Worm (Caenorhabditis elegans) whole organism, midembryonic: ENCODE results near the gene hot-9.
A peak's percentile ranks its signal among the peaks of the same experiment; 100 is the strongest.

ENCODE experiments used
- T22C8.4 ChIP-seq: fragments of 200-800 bp; sonication (Bioruptor generic); IDR thresholded peaks from 2 replicates; pipeline ENCODE4 v1.3.6; 2022; ENCODE audit warnings: missing genetic modification characterization, missing compliant biosample characterization
- cog-1 ChIP-seq: sonication (generic microtip); optimal IDR thresholded peaks from 2 replicates; lab custom pipeline; 2016; ENCODE audit warnings: missing genetic modification characterization, missing compliant biosample characterization
- flt-1 ChIP-seq: fragments of 200-800 bp; sonication (Bioruptor generic); IDR thresholded peaks from 2 replicates; pipeline ENCODE4 v1.3.6; 2022; ENCODE audit warnings: missing genetic modification characterization, missing compliant biosample characterization
- klf-2 ChIP-seq: fragments of 200-800 bp; sonication (Bioruptor generic); conservative IDR thresholded peaks from 2 replicates; pipeline ENCODE4 v1.3.6; 2022; ENCODE audit warnings: missing genetic modification reagents, missing genetic modification characterization, missing compliant biosample characterization
- med-1 ChIP-seq: sonication (generic microtip); optimal IDR thresholded peaks from 2 replicates; lab custom pipeline; 2017; ENCODE audit warnings: missing genetic modification characterization, mild to moderate bottlenecking, missing compliant biosample characterization, antibody characterized with exemption, missing genetic modification reagents; ENCODE audit not compliant: insufficient read depth
- ref-1 ChIP-seq: fragments of 200-800 bp; sonication (Bioruptor generic); conservative IDR thresholded peaks from 2 replicates; pipeline ENCODE4 v1.3.6; 2022; ENCODE audit warnings: missing genetic modification reagents, missing genetic modification characterization, missing compliant biosample characterization
- tab-1 ChIP-seq: fragments of 200-800 bp; sonication (Bioruptor generic); IDR thresholded peaks from 2 replicates; pipeline ENCODE4 v1.3.6; 2022; ENCODE audit warnings: missing genetic modification characterization, missing compliant biosample characterization
- ztf-23 ChIP-seq: fragments of 200-800 bp; sonication (Bioruptor generic); IDR thresholded peaks from 2 replicates; pipeline ENCODE4 v1.3.6; 2022; ENCODE audit warnings: missing genetic modification reagents, missing genetic modification characterization, missing compliant biosample characterization
- ztf-29 ChIP-seq: fragments of 200-800 bp; sonication (Bioruptor generic); IDR thresholded peaks from 2 replicates; pipeline ENCODE4 v1.3.6; 2022; ENCODE audit warnings: missing genetic modification reagents, missing genetic modification characterization, missing compliant biosample characterization

Gene hot-9

DNA sequence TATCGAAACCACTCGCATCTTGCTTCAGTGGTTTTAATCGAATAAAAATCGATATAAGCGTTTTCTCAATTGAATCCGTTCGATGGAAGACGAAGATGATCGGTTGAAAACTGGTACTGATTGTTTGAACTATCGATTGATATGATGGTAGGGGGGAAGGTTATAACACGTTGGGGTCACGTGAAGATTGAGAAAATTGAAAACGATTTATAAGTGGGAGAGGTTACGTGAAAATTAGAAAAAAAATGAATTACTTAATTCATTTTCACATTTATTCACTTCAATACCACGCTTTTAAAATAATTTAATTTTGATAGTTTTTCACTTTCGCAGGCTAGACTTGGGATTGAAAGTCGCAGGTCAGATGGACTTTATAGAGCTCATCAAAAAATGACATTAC lies 15.7 kb upstream of the hot-9 start, which contains the start of gene C09B9.7:
C09B9.7 (minus strand) TSS at position 101 of the 400 bp plus-strand sequence.
- no peak for TF ChIP-seq T22C8.4
- TF ChIP-seq tab-1 (GFP tag; lab: Robert Waterston, UW) = no peak
- TF ChIP-seq ztf-29 (GFP tag; lab: Robert Waterston, UW) = no peak
- TF ChIP-seq flt-1 (GFP tag; lab: Robert Waterston, UW) = no peak
- no peak for TF ChIP-seq ref-1
- TF ChIP-seq klf-2 (GFP tag; lab: Robert Waterston, UW) = no peak
- no peak for TF ChIP-seq med-1
- TF ChIP-seq ztf-23 (GFP tag; lab: Robert Waterston, UW) = no peak

DNA sequence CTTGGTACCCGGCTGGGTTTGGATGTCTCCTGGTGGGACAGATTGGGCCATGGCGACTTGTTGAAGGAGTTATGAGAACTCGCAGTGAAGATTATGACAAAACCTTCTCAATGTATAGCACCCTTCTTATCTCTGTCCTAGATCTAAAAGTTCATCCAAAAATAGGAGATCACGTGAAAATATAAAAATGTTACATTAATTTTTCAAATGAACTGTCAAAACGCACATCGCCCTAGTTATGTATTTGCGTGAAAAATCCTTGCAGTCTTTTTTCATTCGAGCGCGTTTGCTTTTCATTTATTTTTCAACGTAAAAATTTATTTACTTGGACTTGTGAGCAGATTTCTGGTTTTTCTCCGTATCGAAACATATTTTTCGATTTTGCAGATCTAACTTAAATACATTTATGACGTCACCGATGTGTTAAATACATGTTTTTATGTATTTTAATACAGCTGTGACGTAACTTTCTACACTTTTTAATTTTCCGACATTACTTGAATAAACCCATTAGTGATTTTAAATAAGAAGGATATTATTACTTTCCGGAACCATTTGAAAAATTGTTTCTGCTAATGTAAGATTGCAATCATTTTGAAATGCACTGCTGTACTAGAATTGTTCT lies 10.8 kb upstream of the hot-9 start, which contains the start of gene msp-55:
msp-55 (minus strand) TSS at position 51 of the 625 bp plus-strand sequence.
- TF ChIP-seq med-1 = no peak
- no peak for TF ChIP-seq ref-1
- TF ChIP-seq ztf-23 (GFP tag; lab: Robert Waterston, UW) = no peak
- no peak for TF ChIP-seq flt-1 (GFP tag; lab: Robert Waterston, UW)
- no peak for TF ChIP-seq T22C8.4

DNA sequence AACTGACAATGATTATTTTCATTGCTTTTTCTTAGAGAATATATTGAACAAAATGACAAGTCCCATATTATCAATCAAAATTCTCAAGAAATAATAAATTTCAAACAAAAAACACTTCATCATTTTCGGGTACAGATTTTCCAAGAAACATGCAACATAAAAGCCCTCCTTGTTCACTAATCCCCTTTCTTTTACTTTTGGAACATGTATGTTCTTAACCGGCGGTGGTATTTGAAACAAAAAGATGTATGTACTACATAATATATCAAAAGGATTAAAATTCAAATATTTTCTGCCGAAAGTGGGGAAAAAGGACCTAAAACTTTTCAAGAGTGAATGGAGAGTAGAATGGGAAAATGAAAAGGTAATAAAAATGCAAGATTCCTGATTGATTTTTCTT lies 9.0 kb upstream of the hot-9 start:
- no peak for TF ChIP-seq cog-1 (tag; lab: Kevin White, UChicago)

DNA sequence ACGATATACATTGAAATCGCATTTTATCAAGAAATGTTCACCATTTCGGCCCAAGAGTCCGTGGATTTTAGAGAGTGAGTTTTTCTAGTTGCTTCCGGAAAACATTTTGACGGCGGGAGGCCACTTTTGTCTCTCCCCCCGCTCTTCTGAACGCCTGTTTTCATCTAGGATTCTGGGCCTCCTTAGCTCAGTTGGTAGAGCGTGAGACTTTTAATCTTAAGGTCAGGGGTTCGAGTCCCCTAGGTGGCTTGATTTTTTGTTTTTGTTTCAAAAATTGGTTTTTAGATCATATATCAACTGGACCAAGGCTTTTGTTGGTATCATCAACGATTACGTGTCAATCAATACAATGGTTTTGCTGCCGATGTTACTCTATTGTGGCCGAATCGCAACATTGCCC lies 6.5 kb downstream of the hot-9 start:
- TF ChIP-seq ztf-23 (GFP tag; lab: Robert Waterston, UW) = peak; percentile 63; the same call in 1 of the 2 replicates
- TF ChIP-seq flt-1 (GFP tag; lab: Robert Waterston, UW) = peak; percentile 85
- no peak; the same call in none of the 2 replicates for TF ChIP-seq T22C8.4
- TF ChIP-seq med-1 = peak; percentile 52
- TF ChIP-seq tab-1 (GFP tag; lab: Robert Waterston, UW) = peak; percentile 80; the same call in 1 of the 2 replicates

DNA sequence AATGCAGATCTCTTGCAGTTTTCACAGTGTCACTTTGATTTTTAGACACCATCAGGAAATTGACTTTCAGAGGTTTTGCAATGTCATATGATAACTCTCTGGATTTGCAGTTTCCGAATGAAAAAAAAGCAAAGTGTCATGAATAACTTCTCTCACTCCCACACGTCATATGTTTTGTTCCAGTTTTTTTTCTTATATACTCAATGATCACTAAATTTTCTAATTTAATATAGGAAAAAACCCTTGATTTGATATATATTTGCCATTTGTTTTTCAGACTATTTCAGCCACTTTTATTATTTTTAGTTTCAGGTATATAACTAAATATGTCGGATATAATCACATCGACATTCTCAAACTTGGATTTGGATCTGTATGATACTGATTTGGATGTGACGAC lies 7.8 kb downstream of the hot-9 start, which contains the start of gene C09B9.1:
C09B9.1 (plus strand) TSS at position 301 of the 400 bp plus-strand sequence.
- TF ChIP-seq ref-1 (no peak), flt-1 (GFP tag; lab: Robert Waterston, UW) (no peak), T22C8.4 (no peak), cog-1 (tag; lab: Kevin White, UChicago) (no peak), ztf-29 (GFP tag; lab: Robert Waterston, UW) (no peak), tab-1 (GFP tag; lab: Robert Waterston, UW) (no peak)

DNA sequence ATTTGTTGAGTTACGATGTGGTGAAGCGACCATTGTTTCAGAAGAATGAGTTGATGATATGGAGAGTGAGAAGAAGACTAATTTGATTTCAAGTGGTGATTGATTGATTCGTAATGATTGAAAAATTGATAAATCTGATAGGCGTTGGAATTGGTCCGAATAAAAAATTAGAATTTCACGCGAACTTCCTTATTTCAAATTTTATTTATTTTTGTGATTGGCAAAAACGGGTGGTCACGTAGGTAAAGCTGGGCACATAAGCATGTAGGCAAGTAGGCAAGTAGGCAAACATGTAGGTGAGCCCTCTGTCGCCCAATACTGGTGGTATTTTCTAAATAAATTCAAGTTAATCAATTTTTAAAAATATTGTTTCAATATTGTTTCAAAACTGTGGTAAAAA lies 12.0 kb downstream of the hot-9 start, which contains the start of gene C09B9.4:
C09B9.4 (minus strand) TSS at position 101 of the 400 bp plus-strand sequence.
- TF ChIP-seq cog-1 (tag; lab: Kevin White, UChicago) (no peak), ref-1 (no peak), klf-2 (GFP tag; lab: Robert Waterston, UW) (no peak), med-1 (no peak), T22C8.4 (no peak), tab-1 (GFP tag; lab: Robert Waterston, UW) (no peak), flt-1 (GFP tag; lab: Robert Waterston, UW) (no peak), ztf-23 (GFP tag; lab: Robert Waterston, UW) (no peak), ztf-29 (GFP tag; lab: Robert Waterston, UW) (no peak)

DNA sequence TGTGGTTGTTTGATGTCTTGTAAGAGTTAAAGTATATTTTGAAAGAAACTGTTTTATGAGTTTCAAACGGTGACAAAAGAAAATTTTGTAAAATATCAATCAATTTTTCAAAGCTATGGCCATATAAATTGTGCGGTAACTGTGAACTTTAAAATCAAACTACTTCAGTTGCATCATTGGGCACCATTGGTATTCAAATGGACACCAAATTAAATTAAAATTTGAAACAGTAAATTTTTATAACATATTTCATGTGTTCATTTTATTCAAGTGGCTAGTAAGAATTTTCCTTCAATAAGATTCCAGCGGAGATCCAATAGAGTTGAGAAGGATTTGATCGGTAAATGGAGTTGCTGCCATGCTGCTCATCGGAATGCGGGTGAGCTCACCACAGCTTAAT lies 13.9 kb downstream of the hot-9 start:
- no peak for TF ChIP-seq flt-1 (GFP tag; lab: Robert Waterston, UW)
- TF ChIP-seq cog-1 (tag; lab: Kevin White, UChicago) = no peak

DNA sequence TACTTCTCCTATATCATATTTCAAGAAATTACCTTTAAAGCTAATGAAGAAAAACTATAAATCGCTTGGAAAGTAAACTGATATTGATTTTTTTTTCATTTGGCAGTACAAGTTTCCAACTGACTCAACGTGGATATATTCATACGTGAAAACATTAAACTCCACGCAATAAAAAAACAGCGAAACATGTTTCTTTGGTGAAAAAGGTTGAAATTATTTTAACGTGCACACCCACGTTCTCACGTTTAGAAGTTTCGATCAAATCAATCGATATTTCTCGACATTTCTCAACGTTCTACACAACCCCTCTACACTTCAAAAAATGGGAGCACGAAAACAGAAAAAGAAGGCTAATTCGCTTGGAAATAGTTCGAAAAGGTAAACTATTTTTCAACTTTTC lies 16.3 kb downstream of the hot-9 start, which contains the start of the genes best-6 and C09B9.2:
best-6 (minus strand) TSS at position 101 of the 400 bp plus-strand sequence.
C09B9.2 (plus strand) TSS at position 314 of the 400 bp plus-strand sequence.
- TF ChIP-seq cog-1 (tag; lab: Kevin White, UChicago) (no peak), ztf-23 (GFP tag; lab: Robert Waterston, UW) (no peak), ref-1 (no peak), T22C8.4 (no peak), flt-1 (GFP tag; lab: Robert Waterston, UW) (no peak), tab-1 (GFP tag; lab: Robert Waterston, UW) (no peak), med-1 (no peak), ztf-29 (GFP tag; lab: Robert Waterston, UW) (no peak), klf-2 (GFP tag; lab: Robert Waterston, UW) (no peak)

DNA sequence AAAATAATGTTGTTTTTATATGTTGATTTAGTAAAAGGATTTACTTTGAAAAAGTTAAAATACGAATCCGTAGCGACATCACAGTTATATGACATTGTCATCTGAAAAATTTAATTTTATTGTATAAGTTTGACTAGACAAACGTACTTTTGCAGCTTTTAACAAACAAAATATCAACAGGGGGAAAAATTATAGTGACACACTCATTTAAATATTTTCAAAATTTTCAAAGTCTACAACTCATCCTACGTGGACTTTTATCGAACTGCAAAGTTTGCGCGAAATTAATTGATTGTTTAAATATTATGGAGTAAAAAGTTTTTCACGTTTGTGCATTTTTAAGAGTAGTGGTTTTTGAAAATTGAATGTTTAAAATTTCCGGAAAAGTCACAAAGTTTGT lies 19.6 kb downstream of the hot-9 start, which contains the start of gene C09B9.85:
C09B9.85 (minus strand) TSS at position 101 of the 400 bp plus-strand sequence.
- TF ChIP-seq ztf-29 (GFP tag; lab: Robert Waterston, UW) = no peak
- TF ChIP-seq T22C8.4 = no peak
- TF ChIP-seq flt-1 (GFP tag; lab: Robert Waterston, UW) = no peak
- TF ChIP-seq ztf-23 (GFP tag; lab: Robert Waterston, UW) = no peak
- TF ChIP-seq ref-1 = no peak
- TF ChIP-seq med-1 = no peak
- TF ChIP-seq klf-2 (GFP tag; lab: Robert Waterston, UW) = no peak
- no peak for TF ChIP-seq tab-1 (GFP tag; lab: Robert Waterston, UW)

DNA sequence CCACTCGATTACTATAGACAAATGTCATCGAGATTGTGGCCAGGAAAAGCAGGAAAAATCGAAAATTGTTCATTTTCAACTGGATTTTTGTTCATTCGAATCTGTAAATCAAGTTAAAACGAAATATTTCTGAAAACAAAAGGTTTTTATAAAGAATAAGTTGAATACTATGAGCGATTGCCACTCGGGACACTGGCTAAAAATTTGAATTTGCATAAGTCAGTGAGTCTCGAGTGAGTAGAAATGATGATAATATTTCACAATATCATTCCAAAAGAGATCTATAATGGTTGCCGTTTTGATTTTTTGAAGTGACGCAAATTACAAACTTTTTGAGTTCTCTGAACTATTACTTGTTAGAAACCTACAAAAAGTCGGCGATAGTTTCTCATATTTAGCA lies 24.8 kb downstream of the hot-9 start, which contains the start of gene T28H11.8:
T28H11.8 (minus strand) TSS at position 101 of the 400 bp plus-strand sequence.
- no peak for TF ChIP-seq T22C8.4
- TF ChIP-seq ref-1 = no peak
- TF ChIP-seq tab-1 (GFP tag; lab: Robert Waterston, UW) = no peak
- no peak for TF ChIP-seq klf-2 (GFP tag; lab: Robert Waterston, UW)
- no peak for TF ChIP-seq ztf-23 (GFP tag; lab: Robert Waterston, UW)
- no peak for TF ChIP-seq ztf-29 (GFP tag; lab: Robert Waterston, UW)
- TF ChIP-seq flt-1 (GFP tag; lab: Robert Waterston, UW) = no peak
- no peak for TF ChIP-seq med-1
- TF ChIP-seq cog-1 (tag; lab: Kevin White, UChicago) = no peak
